Worm (Caenorhabditis elegans) whole organism, L3 larva: ENCODE results near the gene F11A10.5.
A peak's percentile ranks its signal among the peaks of the same experiment; 100 is the strongest.

Experiments
- R02D3.7 ChIP-seq: fragments of 150-350 bp; optimal IDR thresholded peaks from 2 replicates; lab custom pipeline; 2014; ENCODE audit warnings: missing biosample characterization, missing genetic modification characterization
- ama-1 ChIP-seq: fragments of 150-350 bp; optimal IDR thresholded peaks from 2 replicates; lab custom pipeline; 2018
- ceh-16 ChIP-seq: sonication (generic microtip); optimal IDR thresholded peaks from 2 replicates; lab custom pipeline; 2017; ENCODE audit warnings: missing biosample characterization, missing genetic modification characterization
- elt-1 ChIP-seq: fragments of 150-350 bp; optimal IDR thresholded peaks from 2 replicates; lab custom pipeline; 2014; ENCODE audit warnings: missing biosample characterization, missing genetic modification characterization
- fkh-10 ChIP-seq: sonication (generic microtip); optimal IDR thresholded peaks from 2 replicates; lab custom pipeline; 2017; ENCODE audit warnings: missing biosample characterization, missing genetic modification reagents, missing genetic modification characterization
- lin-39 ChIP-seq: fragments of 150-350 bp; optimal IDR thresholded peaks from 2 replicates; lab custom pipeline; 2018; ENCODE audit warnings: missing biosample characterization, missing genetic modification reagents, missing genetic modification characterization
- nhr-12 ChIP-seq: fragments of 150-350 bp; optimal IDR thresholded peaks from 2 replicates; lab custom pipeline; 2014; ENCODE audit warnings: missing biosample characterization, missing genetic modification characterization
- nhr-25 ChIP-seq: sonication (generic microtip); optimal IDR thresholded peaks from 2 replicates; lab custom pipeline; 2017; ENCODE audit warnings: missing biosample characterization, missing genetic modification characterization
- nhr-76 ChIP-seq: fragments of 150-350 bp; sonication (generic microtip); optimal IDR thresholded peaks from 5 replicates; lab custom pipeline; 2014; ENCODE audit warnings: missing biosample characterization, missing genetic modification characterization
- pha-4 ChIP-seq: fragments of 150-350 bp; optimal IDR thresholded peaks from 2 replicates; lab custom pipeline; 2014; ENCODE audit warnings: missing biosample characterization, missing genetic modification reagents, missing genetic modification characterization
- sea-2 ChIP-seq: fragments of 150-350 bp; sonication (generic microtip); optimal IDR thresholded peaks from 4 replicates; lab custom pipeline; 2014; ENCODE audit warnings: missing biosample characterization, missing genetic modification reagents, missing genetic modification characterization
- snpc-4 ChIP-seq: fragments of 150-350 bp; optimal IDR thresholded peaks from 2 replicates; lab custom pipeline; 2014; ENCODE audit warnings: missing biosample characterization, missing genetic modification characterization
- ztf-11 ChIP-seq: fragments of 150-350 bp; optimal IDR thresholded peaks from 2 replicates; lab custom pipeline; 2014; ENCODE audit warnings: missing biosample characterization, missing genetic modification characterization

DNA sequence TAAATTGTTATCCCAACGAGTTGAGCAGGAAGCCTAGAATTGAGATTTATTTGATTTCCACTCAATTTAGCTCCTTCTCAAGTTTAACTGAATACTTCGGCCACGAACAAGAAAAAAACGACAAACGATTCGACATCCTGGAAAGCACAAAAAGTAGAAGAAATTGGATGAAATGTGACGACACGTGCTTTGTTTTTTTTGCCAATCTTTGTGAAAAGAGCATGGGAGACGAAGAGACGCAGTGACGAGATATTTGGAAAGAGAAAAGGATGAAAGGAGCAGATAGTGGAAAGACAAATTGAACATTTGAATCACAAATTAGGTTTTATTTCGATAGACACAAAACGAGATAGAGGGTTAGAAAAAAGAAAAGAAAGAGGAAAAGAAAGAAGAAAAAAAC, 20.6 kb downstream of the F11A10.5 start:
- TF ChIP-seq R02D3.7 (tag; lab: Kevin White, UChicago) (no peak), nhr-76 (no peak), elt-1 (tag; lab: Kevin White, UChicago) (no peak), ztf-11 (no peak), ama-1 (no peak), sea-2 (GFP tag; lab: Kevin White, UChicago) (no peak), lin-39 (tag; lab: Kevin White, UChicago) (no peak), pha-4 (tag; lab: Kevin White, UChicago) (no peak), ceh-16 (tag; lab: Kevin White, UChicago) (no peak), nhr-12 (tag; lab: Kevin White, UChicago) (no peak), snpc-4 (no peak), nhr-25 (tag; lab: Kevin White, UChicago) (no peak), fkh-10 (GFP tag; lab: Kevin White, UChicago) (peak; percentile 81)
